Worm (Caenorhabditis elegans) whole organism, L2 larva: ENCODE results near the gene hlh-19.
A peak's percentile ranks its signal among the peaks of the same experiment; 100 is the strongest.

Experiments
- F13H6.1 ChIP-seq: sonication (generic microtip); optimal IDR thresholded peaks from 2 replicates; lab custom pipeline; 2016; ENCODE audit warnings: missing genetic modification characterization, missing compliant biosample characterization
- R02D3.7 ChIP-seq: fragments of 150-350 bp; optimal IDR thresholded peaks from 2 replicates; lab custom pipeline; 2014; ENCODE audit warnings: missing biosample characterization, missing genetic modification characterization
- Y55F3AM.14 ChIP-seq: fragments of 200-800 bp; sonication (Bioruptor generic); optimal IDR thresholded peaks from 2 replicates; lab custom pipeline; 2018; ENCODE audit warnings: mild to moderate bottlenecking, missing genetic modification characterization, missing compliant biosample characterization
- ZK546.5 ChIP-seq: sonication (generic microtip); optimal IDR thresholded peaks from 2 replicates; lab custom pipeline; 2017; ENCODE audit warnings: missing biosample characterization, missing genetic modification characterization
- alr-1 ChIP-seq: fragments of 150-350 bp; optimal IDR thresholded peaks from 2 replicates; lab custom pipeline; 2014; ENCODE audit warnings: missing biosample characterization, missing genetic modification characterization
- ama-1 ChIP-seq: fragments of 150-350 bp; optimal IDR thresholded peaks from 2 replicates; lab custom pipeline; 2018; ENCODE audit warnings: inconsistent platforms
- ceh-16 ChIP-seq: fragments of 150-350 bp; optimal IDR thresholded peaks from 2 replicates; lab custom pipeline; 2014; ENCODE audit warnings: missing biosample characterization, missing genetic modification characterization
- crh-2 ChIP-seq: sonication (generic microtip); optimal IDR thresholded peaks from 2 replicates; lab custom pipeline; 2017; ENCODE audit warnings: missing biosample characterization, missing genetic modification characterization
- elt-1 ChIP-seq: fragments of 150-350 bp; optimal IDR thresholded peaks from 2 replicates; lab custom pipeline; 2014; ENCODE audit warnings: missing biosample characterization, missing genetic modification characterization
- elt-3 ChIP-seq: sonication (generic microtip); optimal IDR thresholded peaks from 2 replicates; lab custom pipeline; 2017; ENCODE audit warnings: missing biosample characterization, missing genetic modification characterization
- fos-1 ChIP-seq: fragments of 150-350 bp; optimal IDR thresholded peaks from 2 replicates; lab custom pipeline; 2014; ENCODE audit warnings: missing biosample characterization, missing genetic modification characterization
- gmeb-1 ChIP-seq: fragments of 150-350 bp; optimal IDR thresholded peaks from 2 replicates; lab custom pipeline; 2014; ENCODE audit warnings: missing biosample characterization, missing genetic modification characterization
- lin-11 ChIP-seq: fragments of 150-350 bp; sonication (generic microtip); optimal IDR thresholded peaks from 2 replicates; lab custom pipeline; 2014; ENCODE audit warnings: missing biosample characterization, missing genetic modification characterization, inconsistent platforms, mixed read lengths
- lin-13 ChIP-seq: fragments of 150-350 bp; optimal IDR thresholded peaks from 2 replicates; lab custom pipeline; 2014; ENCODE audit warnings: missing biosample characterization, missing genetic modification reagents, missing genetic modification characterization
- lin-39 ChIP-seq: fragments of 150-350 bp; optimal IDR thresholded peaks from 2 replicates; lab custom pipeline; 2014; ENCODE audit warnings: missing biosample characterization, missing genetic modification reagents, missing genetic modification characterization
- mbf-1 ChIP-seq: sonication (generic microtip); optimal IDR thresholded peaks from 2 replicates; lab custom pipeline; 2017; ENCODE audit warnings: missing biosample characterization, missing genetic modification characterization
- mdl-1 ChIP-seq, 2 experiments: fragments of 150-350 bp in 1 of 2; sonication (generic microtip) in 1 of 2; optimal IDR thresholded peaks; 2 replicates each; lab custom pipeline; 2017; ENCODE audit warnings: missing biosample characterization in 2 of 2, missing genetic modification characterization in 2 of 2
- nhr-11 ChIP-seq: fragments of 150-350 bp; optimal IDR thresholded peaks from 2 replicates; lab custom pipeline; 2014; ENCODE audit warnings: missing biosample characterization, missing genetic modification characterization
- nhr-12 ChIP-seq: fragments of 150-350 bp; optimal IDR thresholded peaks from 2 replicates; lab custom pipeline; 2014; ENCODE audit warnings: missing biosample characterization, missing genetic modification characterization
- nhr-129 ChIP-seq: fragments of 150-350 bp; optimal IDR thresholded peaks from 2 replicates; lab custom pipeline; 2014; ENCODE audit warnings: missing biosample characterization, missing genetic modification characterization
- nhr-23 ChIP-seq: fragments of 150-350 bp; optimal IDR thresholded peaks from 2 replicates; lab custom pipeline; 2014; ENCODE audit warnings: missing biosample characterization, missing genetic modification reagents, missing genetic modification characterization
- nhr-237 ChIP-seq: fragments of 150-350 bp; optimal IDR thresholded peaks from 2 replicates; lab custom pipeline; 2014; ENCODE audit warnings: missing biosample characterization, missing genetic modification characterization
- nhr-25 ChIP-seq: fragments of 150-350 bp; sonication (generic microtip); optimal IDR thresholded peaks from 3 replicates; lab custom pipeline; 2014; ENCODE audit warnings: missing biosample characterization, missing genetic modification characterization
- nhr-6 ChIP-seq: fragments of 150-350 bp; optimal IDR thresholded peaks from 2 replicates; lab custom pipeline; 2014; ENCODE audit warnings: missing biosample characterization, missing genetic modification characterization
- nhr-77 ChIP-seq: fragments of 150-350 bp; optimal IDR thresholded peaks from 2 replicates; lab custom pipeline; 2014; ENCODE audit warnings: missing biosample characterization, missing genetic modification characterization
- skn-1 ChIP-seq: sonication (generic microtip); optimal IDR thresholded peaks from 2 replicates; lab custom pipeline; 2017; ENCODE audit warnings: missing biosample characterization, missing genetic modification characterization
- sma-3 ChIP-seq: sonication (generic microtip); optimal IDR thresholded peaks from 2 replicates; lab custom pipeline; 2016; ENCODE audit warnings: missing genetic modification reagents, missing genetic modification characterization, missing compliant biosample characterization
- sma-9 ChIP-seq, 2 experiments: fragments of 150-350 bp in 1 of 2; sonication (generic microtip) in 1 of 2; optimal IDR thresholded peaks; 2 replicates each; lab custom pipeline; 2014 to 2016; ENCODE audit warnings: missing genetic modification characterization in 2 of 2, mild to moderate bottlenecking in 1 of 2, missing biosample characterization in 1 of 2, missing compliant biosample characterization in 1 of 2, missing genetic modification reagents in 1 of 2, moderate library complexity in 1 of 2
- snpc-4 ChIP-seq: fragments of 150-350 bp; optimal IDR thresholded peaks from 2 replicates; lab custom pipeline; 2014; ENCODE audit warnings: missing biosample characterization, missing genetic modification characterization
- unc-39 ChIP-seq: fragments of 150-350 bp; optimal IDR thresholded peaks from 2 replicates; lab custom pipeline; 2014; ENCODE audit warnings: missing biosample characterization, missing genetic modification characterization
- unc-55 ChIP-seq: fragments of 150-350 bp; sonication (generic microtip); optimal IDR thresholded peaks from 3 replicates; lab custom pipeline; 2014; ENCODE audit warnings: missing biosample characterization, missing genetic modification reagents, missing genetic modification characterization
- zag-1 ChIP-seq: fragments of 150-350 bp; optimal IDR thresholded peaks from 2 replicates; lab custom pipeline; 2014; ENCODE audit warnings: missing biosample characterization, missing genetic modification characterization
- ztf-1 ChIP-seq: fragments of 200-800 bp; sonication (Bioruptor generic); conservative IDR thresholded peaks from 2 replicates; pipeline ENCODE4 v1.3.6; 2022; ENCODE audit warnings: missing genetic modification characterization, missing compliant biosample characterization
- ztf-11 ChIP-seq: sonication (generic microtip); optimal IDR thresholded peaks from 2 replicates; lab custom pipeline; 2017; ENCODE audit warnings: missing biosample characterization, missing genetic modification characterization
- ztf-4 ChIP-seq: fragments of 150-350 bp; optimal IDR thresholded peaks from 2 replicates; lab custom pipeline; 2014; ENCODE audit warnings: missing biosample characterization, missing genetic modification characterization

hlh-19 gene

DNA sequence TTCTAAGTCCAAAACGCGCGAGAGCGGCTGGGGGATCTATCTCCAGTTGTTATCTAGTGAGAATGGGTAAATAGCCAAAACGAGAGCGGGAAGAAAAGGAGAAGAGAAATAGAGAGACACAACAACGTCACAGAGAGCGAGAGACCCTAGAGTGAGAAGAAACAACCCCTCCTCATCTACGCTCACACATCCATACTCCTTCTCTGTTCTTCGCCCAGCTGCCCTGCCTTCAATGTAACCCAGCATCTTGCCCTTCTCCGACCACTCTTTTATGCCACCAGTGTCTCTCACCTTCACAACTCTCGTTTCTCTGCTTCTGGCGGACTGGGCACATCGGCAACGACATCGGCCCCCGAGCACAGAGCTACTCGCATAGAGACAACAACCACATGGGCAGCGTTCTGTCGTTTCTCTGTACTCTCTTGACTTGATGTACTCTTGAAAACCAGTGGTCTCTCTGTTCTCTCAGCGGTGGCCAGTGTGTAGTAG, 36.2 kb upstream of the hlh-19 start (continued):
- TF ChIP-seq ceh-16 (tag; lab: Kevin White, UChicago) (peak; percentile 37), elt-3 (no peak), nhr-11 (tag; lab: Kevin White, UChicago) (no peak), sma-9 (GFP tag; optimal IDR thresholded peaks at IDR 0.05; lab: Kevin White, UChicago) (peak; percentile 79), sma-9 (tag; optimal IDR thresholded peaks at IDR 0.05; lab: Kevin White, UChicago) (no peak), F13H6.1 (tag; lab: Kevin White, UChicago) (peak; percentile 95), nhr-237 (tag; lab: Kevin White, UChicago) (no peak), nhr-6 (peak; percentile 85), fos-1 (peak; percentile 84), nhr-77 (tag; lab: Kevin White, UChicago) (no peak), zag-1 (tag; lab: Kevin White, UChicago) (peak; percentile 89), nhr-129 (tag; lab: Kevin White, UChicago) (peak; percentile 98), ztf-1 (GFP tag; lab: Robert Waterston, UW) (no peak), sma-3 (peak; percentile 63), ama-1 (lab: Kevin White, UChicago) (no peak), lin-39 (tag; lab: Kevin White, UChicago) (no peak), alr-1 (tag; lab: Kevin White, UChicago) (no peak), mbf-1 (tag; lab: Kevin White, UChicago) (no peak), snpc-4 (peak; percentile 54), crh-2 (peak; percentile 88), unc-39 (peak; percentile 12)

DNA sequence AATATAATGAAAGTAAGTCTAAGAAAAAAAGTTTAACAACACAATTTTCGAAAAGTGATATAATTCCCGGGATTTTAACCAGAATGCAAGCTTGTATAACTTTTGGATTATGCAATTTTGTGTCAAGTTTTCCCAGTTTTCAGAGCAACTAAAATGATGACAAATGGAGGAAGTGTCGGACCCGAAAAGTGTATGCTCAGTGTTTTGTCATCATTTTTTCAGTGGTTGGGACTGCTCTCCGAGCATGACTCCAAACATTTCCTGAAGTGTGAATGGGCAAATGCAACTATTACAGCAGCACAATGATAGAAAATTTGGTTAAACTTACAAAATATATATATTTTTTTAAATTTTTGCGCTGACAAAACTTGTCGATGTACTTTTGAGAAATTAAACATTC, 34.0 kb upstream of the hlh-19 start:
- no peak for TF ChIP-seq gmeb-1 (tag; lab: Kevin White, UChicago)
- TF ChIP-seq snpc-4 = no peak
- TF ChIP-seq ZK546.5 (tag; lab: Kevin White, UChicago) = no peak
- no peak for TF ChIP-seq R02D3.7 (tag; lab: Kevin White, UChicago)
- TF ChIP-seq mdl-1 (tag; optimal IDR thresholded peaks at IDR 0.05; lab: Kevin White, UChicago) = no peak
- no peak for TF ChIP-seq skn-1 (tag; lab: Kevin White, UChicago)
- no peak for TF ChIP-seq mbf-1 (tag; lab: Kevin White, UChicago)
- TF ChIP-seq crh-2 = no peak
- TF ChIP-seq lin-13 (GFP tag; lab: Kevin White, UChicago) = no peak
- TF ChIP-seq nhr-6 = no peak
- TF ChIP-seq nhr-23 (tag; lab: Kevin White, UChicago) = no peak

DNA sequence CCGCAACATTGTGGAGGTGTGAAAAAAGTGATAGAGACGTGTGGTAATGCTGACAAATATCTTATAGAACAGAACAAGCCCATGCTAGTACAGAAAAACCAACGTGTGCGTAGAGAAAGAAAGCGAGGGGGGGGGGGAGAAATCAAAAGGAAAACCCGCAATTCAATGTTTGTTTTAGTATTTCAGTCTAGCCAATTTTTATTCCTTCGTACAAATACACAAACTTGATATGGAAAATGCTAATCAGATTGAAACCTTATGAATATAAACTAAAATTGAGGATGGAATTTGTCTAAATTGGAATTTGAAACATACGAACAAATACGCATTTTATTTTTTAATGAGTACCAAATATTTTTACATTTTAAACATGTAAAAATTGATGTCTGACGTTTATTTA, 30.7 kb upstream of the hlh-19 start, which contains the start of gene mrp-1:
Gene mrp-1, minus strand, starts transcription at position 101 of the 400 bp plus-strand sequence.
- TF ChIP-seq nhr-11 (tag; lab: Kevin White, UChicago) (no peak), nhr-12 (no peak), unc-39 (no peak), nhr-237 (tag; lab: Kevin White, UChicago) (no peak), elt-3 (no peak), snpc-4 (no peak), lin-11 (tag; lab: Kevin White, UChicago) (no peak), sma-3 (no peak)

DNA sequence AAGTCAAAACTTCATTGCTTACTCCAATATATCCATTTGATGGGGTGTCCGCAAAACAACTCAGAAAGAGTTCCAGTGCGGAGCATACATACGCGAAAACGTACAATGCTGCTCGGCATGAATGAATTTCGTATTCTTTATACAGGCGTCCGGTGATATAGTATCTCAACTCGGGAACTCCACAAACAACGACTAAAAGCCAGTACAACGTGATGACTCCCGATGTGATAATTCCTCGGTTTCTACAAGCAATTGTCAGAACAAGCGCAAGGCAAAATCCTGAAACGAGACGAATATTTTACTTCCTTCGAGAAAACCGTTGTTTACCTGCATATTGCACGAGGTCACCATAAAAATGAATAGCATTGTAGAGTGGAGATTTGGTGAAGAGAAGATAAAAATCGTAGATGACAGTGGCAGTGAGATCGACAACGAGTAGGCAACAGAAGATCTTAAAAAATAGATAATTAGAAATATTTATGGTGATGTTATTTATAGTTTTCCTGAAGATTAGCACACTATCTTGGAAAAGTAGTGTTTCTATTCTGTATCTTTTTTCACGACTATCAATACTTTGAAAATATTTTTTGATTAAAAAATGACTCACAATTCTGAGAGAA, 28.6 kb upstream of the hlh-19 start:
- TF ChIP-seq crh-2 (no peak), elt-1 (tag; lab: Kevin White, UChicago) (peak; percentile 41), ceh-16 (tag; lab: Kevin White, UChicago) (peak; percentile 11), nhr-25 (tag; lab: Kevin White, UChicago) (peak; percentile 11)

DNA sequence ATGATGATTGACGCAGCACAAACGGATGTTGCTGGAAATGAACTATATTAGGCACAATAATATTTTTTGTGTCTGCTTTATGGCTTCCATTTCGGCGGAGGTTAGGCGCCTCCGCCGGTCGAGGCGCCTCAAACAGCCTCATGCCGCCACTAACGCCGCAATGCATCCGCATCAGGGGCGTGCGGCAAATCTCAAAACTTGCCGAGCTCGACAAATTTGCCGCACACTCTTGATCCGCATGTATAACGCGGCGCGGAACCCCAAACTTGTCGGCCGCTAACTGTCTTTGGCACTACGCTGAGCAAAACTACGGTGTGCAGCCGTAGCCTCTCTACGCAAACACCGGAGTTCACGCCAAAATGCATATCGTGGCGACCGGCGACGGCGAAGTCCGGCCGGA, 24.7 kb upstream of the hlh-19 start:
- no peak for TF ChIP-seq Y55F3AM.14
- TF ChIP-seq ztf-11 = no peak
- no peak for TF ChIP-seq lin-11 (tag; lab: Kevin White, UChicago)
- TF ChIP-seq elt-1 (tag; lab: Kevin White, UChicago) = no peak
- TF ChIP-seq ztf-4 (tag; lab: Kevin White, UChicago) = no peak
- no peak for TF ChIP-seq unc-55
